Worm (Caenorhabditis elegans) whole organism, young adult: ENCODE results near the gene sre-29.

Source experiments
- B0019.2 ChIP-seq: fragments of 200-800 bp; sonication (Bioruptor generic); conservative IDR thresholded peaks from 2 replicates; pipeline ENCODE4 v1.3.6; 2022; ENCODE audit warnings: missing genetic modification reagents, missing genetic modification characterization, missing compliant biosample characterization
- B0035.1 ChIP-seq: sonication (generic microtip); optimal IDR thresholded peaks from 2 replicates; lab custom pipeline; 2016; ENCODE audit warnings: missing genetic modification characterization, mild to moderate bottlenecking, missing compliant biosample characterization, missing genotype, missing genetic modification reagents
- F57C9.4 ChIP-seq: sonication (generic microtip); optimal IDR thresholded peaks from 2 replicates; lab custom pipeline; 2017; ENCODE audit warnings: mild to moderate bottlenecking, missing genetic modification characterization, missing compliant biosample characterization
- K12H6.12 ChIP-seq: fragments of 200-800 bp; sonication (Bioruptor generic); optimal IDR thresholded peaks from 2 replicates; lab custom pipeline; 2018; ENCODE audit warnings: mild to moderate bottlenecking, missing genetic modification characterization, missing compliant biosample characterization
- T07F8.4 ChIP-seq: sonication (generic microtip); optimal IDR thresholded peaks from 2 replicates; lab custom pipeline; 2016; ENCODE audit warnings: mild to moderate bottlenecking, missing genetic modification characterization, moderate library complexity, missing compliant biosample characterization
- Y53G8AR.9 ChIP-seq: fragments of 200-800 bp; sonication (Bioruptor generic); conservative IDR thresholded peaks from 2 replicates; pipeline ENCODE4 v1.3.6; 2022; ENCODE audit warnings: missing genetic modification reagents, missing genetic modification characterization, missing compliant biosample characterization
- Y56A3A.18 ChIP-seq: fragments of 200-800 bp; sonication (Bioruptor generic); IDR thresholded peaks from 2 replicates; pipeline ENCODE4 v1.3.6; 2022; ENCODE audit warnings: missing genetic modification reagents, missing genetic modification characterization, missing compliant biosample characterization
- Y95B8A.8 ChIP-seq: fragments of 200-800 bp; sonication (Bioruptor generic); IDR thresholded peaks from 2 replicates; pipeline ENCODE4 v1.3.6; 2022; ENCODE audit warnings: missing genetic modification reagents, missing genetic modification characterization, missing compliant biosample characterization
- ZK185.1 ChIP-seq: sonication (generic microtip); optimal IDR thresholded peaks from 2 replicates; lab custom pipeline; 2016; ENCODE audit warnings: mild to moderate bottlenecking, missing genetic modification characterization, missing compliant biosample characterization; ENCODE audit not compliant: poor library complexity, severe bottlenecking
- athp-1 ChIP-seq: sonication (generic microtip); optimal IDR thresholded peaks from 2 replicates; lab custom pipeline; 2017; ENCODE audit warnings: mild to moderate bottlenecking, missing genetic modification characterization, missing compliant biosample characterization
- attf-3 ChIP-seq: fragments of 200-800 bp; sonication (Bioruptor generic); conservative IDR thresholded peaks from 2 replicates; pipeline ENCODE4 v1.3.6; 2022; ENCODE audit warnings: missing genetic modification reagents, missing genetic modification characterization, missing compliant biosample characterization
- attf-5 ChIP-seq: fragments of 200-800 bp; sonication (Bioruptor generic); optimal IDR thresholded peaks from 2 replicates; lab custom pipeline; 2018; ENCODE audit warnings: mild to moderate bottlenecking, missing genetic modification characterization, missing compliant biosample characterization
- attf-6 ChIP-seq: fragments of 200-800 bp; sonication (Bioruptor generic); IDR thresholded peaks from 2 replicates; pipeline ENCODE4 v1.3.6; 2022; ENCODE audit warnings: missing genetic modification reagents, missing genetic modification characterization, missing compliant biosample characterization
- ccch-3 ChIP-seq: fragments of 200-800 bp; sonication (Bioruptor generic); optimal IDR thresholded peaks from 2 replicates; lab custom pipeline; 2018; ENCODE audit warnings: mild to moderate bottlenecking, missing genetic modification characterization, missing compliant biosample characterization
- cebp-1 ChIP-seq, 2 experiments: fragments of 200-800 bp in 1 of 2; sonication (Bioruptor generic) in 1 of 2; sonication (generic microtip) in 1 of 2; IDR thresholded peaks in 1 of 2; optimal IDR thresholded peaks in 1 of 2; 2 replicates each; pipeline versions ENCODE4 v1.3.6 to Lab custom; 2017 to 2022; ENCODE audit warnings: missing compliant biosample characterization in 2 of 2, missing genetic modification characterization in 2 of 2, mild to moderate bottlenecking in 1 of 2, missing genetic modification reagents in 1 of 2, moderate library complexity in 1 of 2
- ceh-79 ChIP-seq: sonication (generic microtip); optimal IDR thresholded peaks from 2 replicates; lab custom pipeline; 2017; ENCODE audit warnings: mild to moderate bottlenecking, missing genetic modification characterization, missing compliant biosample characterization
- chd-7 ChIP-seq: sonication (generic microtip); optimal IDR thresholded peaks from 2 replicates; lab custom pipeline; 2016; ENCODE audit warnings: mild to moderate bottlenecking, missing genetic modification characterization, moderate library complexity, missing compliant biosample characterization
- die-1 ChIP-seq: sonication (generic microtip); optimal IDR thresholded peaks from 2 replicates; lab custom pipeline; 2016; ENCODE audit warnings: missing genotype, mild to moderate bottlenecking, missing genetic modification characterization, missing compliant biosample characterization
- dox-1 ChIP-seq: fragments of 200-800 bp; sonication (Bioruptor generic); IDR thresholded peaks from 2 replicates; pipeline ENCODE4 v1.3.6; 2022; ENCODE audit warnings: missing genetic modification reagents, missing genetic modification characterization, missing compliant biosample characterization
- dpl-1 ChIP-seq: fragments of 150-350 bp; optimal IDR thresholded peaks from 2 replicates; lab custom pipeline; 2014; ENCODE audit warnings: missing biosample characterization, missing genetic modification reagents, missing genetic modification characterization
- egl-18 ChIP-seq: fragments of 200-800 bp; sonication (Bioruptor generic); IDR thresholded peaks from 2 replicates; pipeline ENCODE4 v1.3.6; 2022; ENCODE audit warnings: missing genetic modification reagents, missing genetic modification characterization, missing compliant biosample characterization
- egl-44 ChIP-seq: fragments of 200-800 bp; sonication (Bioruptor generic); IDR thresholded peaks from 2 replicates; pipeline ENCODE4 v1.3.6; 2022; ENCODE audit warnings: missing genetic modification reagents, missing genetic modification characterization, missing compliant biosample characterization
- egrh-3 ChIP-seq: fragments of 200-800 bp; sonication (Bioruptor generic); IDR thresholded peaks from 2 replicates; pipeline ENCODE4 v1.3.6; 2022; ENCODE audit warnings: missing genetic modification reagents, missing genetic modification characterization, missing compliant biosample characterization
- ekl-4 ChIP-seq: fragments of 200-800 bp; sonication (Bioruptor generic); IDR thresholded peaks from 2 replicates; pipeline ENCODE4 v1.3.6; 2022; ENCODE audit warnings: missing genetic modification reagents, missing genetic modification characterization, missing compliant biosample characterization
- hlh-12 ChIP-seq: sonication (generic microtip); optimal IDR thresholded peaks from 2 replicates; lab custom pipeline; 2016; ENCODE audit warnings: missing genetic modification characterization, missing compliant biosample characterization
- hmg-1.2 ChIP-seq: fragments of 200-800 bp; sonication (Bioruptor generic); IDR thresholded peaks from 2 replicates; pipeline ENCODE4 v1.3.6; 2022; ENCODE audit warnings: missing genetic modification reagents, missing genetic modification characterization, missing compliant biosample characterization
- hrde-1 ChIP-seq: sonication (generic microtip); optimal IDR thresholded peaks from 2 replicates; lab custom pipeline; 2016; ENCODE audit warnings: missing genetic modification characterization, mild to moderate bottlenecking, missing compliant biosample characterization, moderate library complexity, missing genotype, missing genetic modification reagents, borderline replicate concordance
- hsf-1 ChIP-seq: fragments of 200-800 bp; sonication (Bioruptor generic); IDR thresholded peaks from 2 replicates; pipeline ENCODE4 v1.3.6; 2022; ENCODE audit warnings: missing genetic modification reagents, missing genetic modification characterization, missing compliant biosample characterization
- lin-26 ChIP-seq: fragments of 200-800 bp; sonication (Bioruptor generic); IDR thresholded peaks from 2 replicates; pipeline ENCODE4 v1.3.6; 2022; ENCODE audit warnings: missing genetic modification reagents, missing genetic modification characterization, missing compliant biosample characterization
- lsy-27 ChIP-seq: sonication (generic microtip); optimal IDR thresholded peaks from 2 replicates; lab custom pipeline; 2017; ENCODE audit warnings: missing genetic modification characterization, mild to moderate bottlenecking, missing compliant biosample characterization, antibody characterized with exemption, missing genotype, borderline replicate concordance; ENCODE audit not compliant: insufficient read depth
- mcd-1 ChIP-seq: fragments of 200-800 bp; sonication (Bioruptor generic); IDR thresholded peaks from 2 replicates; pipeline ENCODE4 v1.3.6; 2022; ENCODE audit warnings: missing genetic modification reagents, missing genetic modification characterization, missing compliant biosample characterization
- mes-4 ChIP-seq: sonication (generic microtip); optimal IDR thresholded peaks from 2 replicates; lab custom pipeline; 2016; ENCODE audit warnings: missing genotype, missing genetic modification characterization, missing compliant biosample characterization
- nfya-1 ChIP-seq: sonication (generic microtip); optimal IDR thresholded peaks from 2 replicates; lab custom pipeline; 2017; ENCODE audit warnings: antibody characterized with exemption, missing compliant biosample characterization, missing genetic modification characterization, borderline replicate concordance; ENCODE audit not compliant: insufficient read depth
- nfya-2 ChIP-seq: fragments of 200-800 bp; sonication (Bioruptor generic); IDR thresholded peaks from 2 replicates; pipeline ENCODE4 v1.3.6; 2022; ENCODE audit warnings: missing genetic modification reagents, missing genetic modification characterization, missing compliant biosample characterization
- pha-4 ChIP-seq: fragments of 150-350 bp; sonication (generic microtip); optimal IDR thresholded peaks from 2 replicates; lab custom pipeline; 2014; ENCODE audit warnings: missing biosample characterization, missing genetic modification reagents, missing genetic modification characterization
- somi-1 ChIP-seq: fragments of 200-800 bp; sonication (Bioruptor generic); optimal IDR thresholded peaks from 2 replicates; lab custom pipeline; 2018; ENCODE audit warnings: mild to moderate bottlenecking, missing genetic modification characterization, missing compliant biosample characterization
- sptf-2 ChIP-seq: fragments of 200-800 bp; sonication (Bioruptor generic); optimal IDR thresholded peaks from 2 replicates; lab custom pipeline; 2018; ENCODE audit warnings: mild to moderate bottlenecking, missing genetic modification characterization, missing compliant biosample characterization
- zim-3 ChIP-seq: sonication (generic microtip); optimal IDR thresholded peaks from 2 replicates; lab custom pipeline; 2017; ENCODE audit warnings: mild to moderate bottlenecking, missing genetic modification characterization, moderate library complexity, missing compliant biosample characterization
- ztf-18 ChIP-seq: sonication (generic microtip); optimal IDR thresholded peaks from 2 replicates; lab custom pipeline; 2016; ENCODE audit warnings: missing genotype, mild to moderate bottlenecking, missing genetic modification characterization, missing compliant biosample characterization
- ztf-3 ChIP-seq: fragments of 200-800 bp; sonication (Bioruptor generic); optimal IDR thresholded peaks from 2 replicates; lab custom pipeline; 2018; ENCODE audit warnings: mild to moderate bottlenecking, missing genetic modification characterization, missing compliant biosample characterization
- ztf-6 ChIP-seq: fragments of 200-800 bp; sonication (Bioruptor generic); IDR thresholded peaks from 2 replicates; pipeline ENCODE4 v1.3.6; 2022; ENCODE audit warnings: missing genetic modification reagents, missing genetic modification characterization, missing compliant biosample characterization

sre-29 gene

DNA sequence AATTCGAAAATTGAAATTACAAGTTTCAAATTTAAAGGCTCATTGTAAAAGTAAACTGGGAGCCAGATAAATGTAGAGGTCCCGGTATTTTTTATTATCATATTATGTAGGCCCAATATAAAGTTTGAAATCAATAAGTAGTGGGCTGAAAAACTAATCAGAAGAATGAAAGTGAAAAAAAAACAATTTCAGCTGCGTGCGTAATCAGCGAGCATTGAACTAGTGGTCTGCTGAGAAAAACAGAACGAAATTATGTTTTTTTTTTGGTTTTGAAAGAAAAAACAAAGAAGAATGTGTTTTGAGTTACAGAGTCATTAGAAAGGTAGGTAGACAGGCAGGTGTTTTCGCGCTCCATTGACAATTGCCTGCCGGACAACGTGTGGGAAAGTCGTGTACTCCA lies 7.0 kb upstream of the sre-29 start, which contains the start of gene sre-31:
sre-31 (minus strand) TSS at position 101 of the 400 bp plus-strand sequence.
- TF ChIP-seq ekl-4 (GFP tag; lab: Robert Waterston, UW): no peak
- TF ChIP-seq B0019.2 (GFP tag; lab: Robert Waterston, UW): no peak
- TF ChIP-seq lin-26 (GFP tag; lab: Robert Waterston, UW): no peak
- TF ChIP-seq lsy-27 (tag; lab: Kevin White, UChicago): no peak
- no peak for TF ChIP-seq die-1 (tag; lab: Kevin White, UChicago)
- no peak for TF ChIP-seq zim-3
- no peak for TF ChIP-seq egl-18 (GFP tag; lab: Robert Waterston, UW)
- no peak for TF ChIP-seq mcd-1 (GFP tag; lab: Robert Waterston, UW)
- no peak for TF ChIP-seq K12H6.12 (tag; lab: Kevin White, UChicago)
- no peak for TF ChIP-seq hmg-1.2
- TF ChIP-seq attf-3 (GFP tag; lab: Robert Waterston, UW): no peak
- TF ChIP-seq pha-4 (tag; lab: Kevin White, UChicago): no peak
- TF ChIP-seq ztf-3: no peak
- no peak for TF ChIP-seq egrh-3 (GFP tag; lab: Robert Waterston, UW)
- TF ChIP-seq, all 124 proteins: peak for 0

DNA sequence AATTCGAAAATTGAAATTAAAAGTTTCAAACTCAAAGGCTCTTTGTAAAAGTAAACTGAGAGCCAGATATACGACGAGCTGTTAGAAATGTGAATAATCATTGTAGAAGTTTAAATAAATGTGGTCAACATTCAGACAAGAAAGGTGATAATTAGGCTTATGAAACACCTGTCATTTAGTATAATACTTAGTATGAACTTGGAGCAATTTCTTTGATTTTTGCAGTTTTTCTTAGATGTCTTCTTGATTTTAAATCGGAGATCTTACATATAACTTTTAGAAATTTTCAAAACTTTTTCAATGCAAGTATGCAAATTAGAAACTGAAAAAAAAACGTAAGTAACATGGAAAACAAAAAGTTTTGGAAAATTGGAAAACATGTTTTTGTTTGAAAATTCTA lies 4.7 kb upstream of the sre-29 start, which contains the start of gene sre-30:
sre-30 (minus strand) TSS at position 101 of the 400 bp plus-strand sequence.
- TF ChIP-seq ztf-18 (tag; lab: Kevin White, UChicago) (no peak), lsy-27 (tag; lab: Kevin White, UChicago) (no peak), mes-4 (tag; lab: Kevin White, UChicago) (no peak), attf-6 (GFP tag; lab: Robert Waterston, UW) (no peak), egrh-3 (GFP tag; lab: Robert Waterston, UW) (no peak), ZK185.1 (no peak), sptf-2 (GFP tag; lab: Kevin White, UChicago) (no peak), ceh-79 (no peak), hlh-12 (tag; lab: Kevin White, UChicago) (no peak), nfya-2 (no peak), B0035.1 (tag; lab: Kevin White, UChicago) (no peak), ztf-6 (GFP tag; lab: Robert Waterston, UW) (no peak), dox-1 (no peak), egl-44 (GFP tag; lab: Robert Waterston, UW) (no peak), chd-7 (no peak), nfya-1 (tag; lab: Kevin White, UChicago) (no peak), attf-5 (no peak), Y95B8A.8 (no peak), ccch-3 (GFP tag; lab: Kevin White, UChicago) (no peak)

DNA sequence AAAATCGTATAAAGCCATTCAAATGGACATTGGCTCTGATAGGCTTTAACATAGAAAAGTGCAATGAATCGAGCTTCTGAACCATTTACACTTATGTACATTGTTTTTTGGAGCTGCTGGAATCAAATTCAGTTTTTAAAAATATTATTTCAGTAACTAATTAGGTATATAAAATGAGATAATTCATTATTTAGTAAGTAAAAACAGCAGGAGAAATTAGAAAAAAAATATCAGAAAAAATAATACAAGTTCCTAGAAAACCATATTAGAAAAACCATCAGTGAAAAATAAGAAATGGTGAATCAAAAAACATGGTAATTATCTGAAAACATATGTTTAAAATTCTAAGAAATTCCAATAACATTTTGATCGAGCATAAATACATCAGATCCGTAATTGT lies 4.0 kb downstream of the sre-29 start, which contains the start of gene F57G9.7:
F57G9.7 (minus strand) TSS at position 101 of the 400 bp plus-strand sequence.
- no peak for TF ChIP-seq cebp-1 (GFP tag; IDR thresholded peaks at IDR 0.05; lab: Robert Waterston, UW)
- TF ChIP-seq cebp-1 (tag; optimal IDR thresholded peaks at IDR 0.05; lab: Kevin White, UChicago): no peak
- no peak for TF ChIP-seq T07F8.4 (tag; lab: Kevin White, UChicago)
- no peak for TF ChIP-seq hrde-1 (tag; lab: Kevin White, UChicago)
- TF ChIP-seq athp-1 (tag; lab: Kevin White, UChicago): no peak
- no peak for TF ChIP-seq hsf-1 (GFP tag; lab: Robert Waterston, UW)
- no peak for TF ChIP-seq K12H6.12 (tag; lab: Kevin White, UChicago)
- TF ChIP-seq die-1 (tag; lab: Kevin White, UChicago): no peak
- no peak for TF ChIP-seq attf-5
- no peak for TF ChIP-seq hlh-12 (tag; lab: Kevin White, UChicago)
- no peak for TF ChIP-seq F57C9.4 (tag; lab: Kevin White, UChicago)
- TF ChIP-seq Y53G8AR.9: no peak
- TF ChIP-seq mes-4 (tag; lab: Kevin White, UChicago): no peak
- TF ChIP-seq dpl-1 (GFP tag; lab: Kevin White, UChicago): no peak
- no peak for TF ChIP-seq ztf-3
- no peak for TF ChIP-seq hmg-1.2
- TF ChIP-seq nfya-1 (tag; lab: Kevin White, UChicago): no peak
- TF ChIP-seq Y56A3A.18 (GFP tag; lab: Robert Waterston, UW): no peak
- no peak for TF ChIP-seq lsy-27 (tag; lab: Kevin White, UChicago)
- TF ChIP-seq somi-1 (GFP tag; lab: Kevin White, UChicago): no peak
